Worm (Caenorhabditis elegans) whole organism, young adult: ENCODE data around the gene Y102A11A.1.

ENCODE experiments used
- B0035.1 ChIP-seq: sonication (generic microtip); optimal IDR thresholded peaks from 2 replicates; lab custom pipeline; 2016; ENCODE audit warnings: missing genetic modification characterization, mild to moderate bottlenecking, missing compliant biosample characterization, missing genotype, missing genetic modification reagents
- B0261.1 ChIP-seq: sonication (generic microtip); optimal IDR thresholded peaks from 2 replicates; lab custom pipeline; 2016; ENCODE audit warnings: mild to moderate bottlenecking, missing genetic modification characterization, moderate library complexity, missing compliant biosample characterization
- D2030.7 ChIP-seq: fragments of 200-800 bp; sonication (Bioruptor generic); IDR thresholded peaks from 2 replicates; pipeline ENCODE4 v1.3.6; 2022; ENCODE audit warnings: missing genetic modification reagents, missing genetic modification characterization, missing compliant biosample characterization
- F10E7.11 ChIP-seq: sonication (generic microtip); optimal IDR thresholded peaks from 2 replicates; lab custom pipeline; 2017; ENCODE audit warnings: mild to moderate bottlenecking, missing genetic modification characterization, moderate library complexity, missing compliant biosample characterization
- F22D6.2 ChIP-seq: sonication (generic microtip); optimal IDR thresholded peaks from 2 replicates; lab custom pipeline; 2016; ENCODE audit warnings: mild to moderate bottlenecking, missing genetic modification characterization, missing compliant biosample characterization
- F23B12.7 ChIP-seq: sonication (generic microtip); optimal IDR thresholded peaks from 2 replicates; lab custom pipeline; 2017; ENCODE audit warnings: missing genetic modification characterization, mild to moderate bottlenecking, missing compliant biosample characterization, antibody characterized with exemption, moderate library complexity; ENCODE audit not compliant: insufficient read depth
- F39B2.1 ChIP-seq: fragments of 200-800 bp; sonication (Bioruptor generic); IDR thresholded peaks from 2 replicates; pipeline ENCODE4 v1.3.6; 2022; ENCODE audit warnings: missing genetic modification reagents, missing genetic modification characterization, missing compliant biosample characterization
- F49E8.2 ChIP-seq: sonication (generic microtip); optimal IDR thresholded peaks from 3 replicates; lab custom pipeline; 2017; ENCODE audit warnings: missing genetic modification characterization, mild to moderate bottlenecking, missing compliant biosample characterization, antibody characterized with exemption, moderate library complexity; ENCODE audit not compliant: insufficient read depth
- T07F8.4 ChIP-seq: sonication (generic microtip); optimal IDR thresholded peaks from 2 replicates; lab custom pipeline; 2016; ENCODE audit warnings: mild to moderate bottlenecking, missing genetic modification characterization, moderate library complexity, missing compliant biosample characterization
- Y53G8AR.9 ChIP-seq: fragments of 200-800 bp; sonication (Bioruptor generic); conservative IDR thresholded peaks from 2 replicates; pipeline ENCODE4 v1.3.6; 2022; ENCODE audit warnings: missing genetic modification reagents, missing genetic modification characterization, missing compliant biosample characterization
- Y67H2A.10 ChIP-seq: fragments of 200-800 bp; sonication (Bioruptor generic); conservative IDR thresholded peaks from 2 replicates; pipeline ENCODE4 v1.3.6; 2022; ENCODE audit warnings: missing genetic modification reagents, missing genetic modification characterization, missing compliant biosample characterization
- ama-1 ChIP-seq, 3 experiments: fragments of 150-350 bp in 1 of 3; sonication (generic microtip) in 2 of 3; optimal IDR thresholded peaks; 2 replicates each; lab custom pipeline; 2014 to 2018; ENCODE audit warnings: missing biosample characterization in 2 of 3, missing genetic modification characterization in 2 of 3, missing genetic modification reagents in 2 of 3
- attf-3 ChIP-seq: fragments of 200-800 bp; sonication (Bioruptor generic); conservative IDR thresholded peaks from 2 replicates; pipeline ENCODE4 v1.3.6; 2022; ENCODE audit warnings: missing genetic modification reagents, missing genetic modification characterization, missing compliant biosample characterization
- bed-1 ChIP-seq: fragments of 200-800 bp; sonication (Bioruptor generic); IDR thresholded peaks from 2 replicates; pipeline ENCODE4 v1.3.6; 2022; ENCODE audit warnings: missing genetic modification reagents, missing genetic modification characterization, missing compliant biosample characterization
- ceh-58 ChIP-seq: fragments of 200-800 bp; sonication (Bioruptor generic); IDR thresholded peaks from 2 replicates; pipeline ENCODE4 v1.3.6; 2022; ENCODE audit warnings: missing genetic modification characterization, missing compliant biosample characterization
- dpl-1 ChIP-seq: fragments of 150-350 bp; optimal IDR thresholded peaks from 2 replicates; lab custom pipeline; 2014; ENCODE audit warnings: missing biosample characterization, missing genetic modification reagents, missing genetic modification characterization
- efl-1 ChIP-seq: fragments of 150-350 bp; optimal IDR thresholded peaks from 2 replicates; lab custom pipeline; 2014; ENCODE audit warnings: missing biosample characterization, missing genetic modification reagents, missing genetic modification characterization
- egl-18 ChIP-seq: fragments of 200-800 bp; sonication (Bioruptor generic); IDR thresholded peaks from 2 replicates; pipeline ENCODE4 v1.3.6; 2022; ENCODE audit warnings: missing genetic modification reagents, missing genetic modification characterization, missing compliant biosample characterization
- egrh-3 ChIP-seq: fragments of 200-800 bp; sonication (Bioruptor generic); IDR thresholded peaks from 2 replicates; pipeline ENCODE4 v1.3.6; 2022; ENCODE audit warnings: missing genetic modification reagents, missing genetic modification characterization, missing compliant biosample characterization
- fkh-3 ChIP-seq: sonication (generic microtip); optimal IDR thresholded peaks from 2 replicates; lab custom pipeline; 2016; ENCODE audit warnings: mild to moderate bottlenecking, missing genetic modification characterization, missing compliant biosample characterization
- gei-17 ChIP-seq: fragments of 200-800 bp; sonication (Bioruptor generic); optimal IDR thresholded peaks from 2 replicates; lab custom pipeline; 2018; ENCODE audit warnings: mild to moderate bottlenecking, missing genetic modification characterization, missing compliant biosample characterization
- lin-26 ChIP-seq: fragments of 200-800 bp; sonication (Bioruptor generic); IDR thresholded peaks from 2 replicates; pipeline ENCODE4 v1.3.6; 2022; ENCODE audit warnings: missing genetic modification reagents, missing genetic modification characterization, missing compliant biosample characterization
- lin-40 ChIP-seq: sonication (generic microtip); optimal IDR thresholded peaks from 2 replicates; lab custom pipeline; 2016; ENCODE audit warnings: missing genetic modification characterization, mild to moderate bottlenecking, missing compliant biosample characterization, missing genotype, missing genetic modification reagents
- madf-8 ChIP-seq: fragments of 200-800 bp; sonication (Bioruptor generic); conservative IDR thresholded peaks from 2 replicates; pipeline ENCODE4 v1.3.6; 2022; ENCODE audit warnings: missing genetic modification reagents, missing genetic modification characterization, missing compliant biosample characterization
- mcd-1 ChIP-seq: fragments of 200-800 bp; sonication (Bioruptor generic); IDR thresholded peaks from 2 replicates; pipeline ENCODE4 v1.3.6; 2022; ENCODE audit warnings: missing genetic modification reagents, missing genetic modification characterization, missing compliant biosample characterization
- mel-28 ChIP-seq: sonication (generic microtip); optimal IDR thresholded peaks from 2 replicates; lab custom pipeline; 2016; ENCODE audit warnings: borderline replicate concordance, mild to moderate bottlenecking, missing genetic modification characterization, missing compliant biosample characterization
- rpc-1 ChIP-seq, 2 experiments: fragments of 150-350 bp in 1 of 2; sonication (generic microtip) in 1 of 2; optimal IDR thresholded peaks; 2 replicates each; lab custom pipeline; 2014 to 2018; ENCODE audit warnings: missing biosample characterization in 1 of 2, missing genetic modification characterization in 1 of 2, missing genetic modification reagents in 1 of 2, missing genotype in 1 of 2
- sdz-38 ChIP-seq: sonication (generic microtip); optimal IDR thresholded peaks from 2 replicates; lab custom pipeline; 2016; ENCODE audit warnings: missing genotype, missing genetic modification characterization, missing compliant biosample characterization
- snpc-1.1 ChIP-seq: sonication (generic microtip); optimal IDR thresholded peaks from 2 replicates; lab custom pipeline; 2017; ENCODE audit warnings: missing genetic modification characterization, mild to moderate bottlenecking, missing compliant biosample characterization, antibody characterized with exemption, moderate library complexity, missing genotype, missing genetic modification reagents; ENCODE audit not compliant: insufficient read depth
- snpc-3.4 ChIP-seq: sonication (generic microtip); optimal IDR thresholded peaks from 2 replicates; lab custom pipeline; 2017; ENCODE audit warnings: missing genetic modification characterization, mild to moderate bottlenecking, missing compliant biosample characterization, antibody characterized with exemption, moderate library complexity, missing genotype, missing genetic modification reagents
- sptf-2 ChIP-seq: fragments of 200-800 bp; sonication (Bioruptor generic); optimal IDR thresholded peaks from 2 replicates; lab custom pipeline; 2018; ENCODE audit warnings: mild to moderate bottlenecking, missing genetic modification characterization, missing compliant biosample characterization
- xnd-1 ChIP-seq: sonication (generic microtip); optimal IDR thresholded peaks from 2 replicates; lab custom pipeline; 2016; ENCODE audit warnings: missing genotype, missing genetic modification reagents, missing genetic modification characterization, missing compliant biosample characterization
- zfh-2 ChIP-seq: fragments of 200-800 bp; sonication (Bioruptor generic); conservative IDR thresholded peaks from 2 replicates; pipeline ENCODE4 v1.3.6; 2022; ENCODE audit warnings: missing genetic modification reagents, missing genetic modification characterization, missing compliant biosample characterization
- ztf-18 ChIP-seq: sonication (generic microtip); optimal IDR thresholded peaks from 2 replicates; lab custom pipeline; 2016; ENCODE audit warnings: missing genotype, mild to moderate bottlenecking, missing genetic modification characterization, missing compliant biosample characterization
- ztf-22 ChIP-seq: fragments of 200-800 bp; sonication (Bioruptor generic); optimal IDR thresholded peaks from 2 replicates; lab custom pipeline; 2018; ENCODE audit warnings: mild to moderate bottlenecking, missing genetic modification characterization, moderate library complexity, missing compliant biosample characterization
- ztf-25 ChIP-seq: fragments of 200-800 bp; sonication (Bioruptor generic); IDR thresholded peaks from 2 replicates; pipeline ENCODE4 v1.3.6; 2022; ENCODE audit warnings: missing genetic modification reagents, missing genetic modification characterization, missing compliant biosample characterization
- ztf-28 ChIP-seq: fragments of 200-800 bp; sonication (Bioruptor generic); IDR thresholded peaks from 2 replicates; pipeline ENCODE4 v1.3.6; 2022; ENCODE audit warnings: missing genetic modification reagents, missing genetic modification characterization, missing compliant biosample characterization

Y102A11A.1 gene

ce11 chrX:2031414-2031813 lies 20.2 kb upstream of the Y102A11A.1 start, which contains the start of gene Y102A11A.5:
Y102A11A.5 (minus strand) TSS chrX:2031588.
- TF ChIP-seq lin-40 (tag; lab: Kevin White, UChicago) (no peak), fkh-3 (tag; lab: Kevin White, UChicago) (no peak), xnd-1 (tag; lab: Kevin White, UChicago) (no peak), zfh-2 (no peak), mcd-1 (no peak), gei-17 (GFP tag; lab: Kevin White, UChicago) (no peak), snpc-1.1 (tag; lab: Kevin White, UChicago) (no peak), Y67H2A.10 (GFP tag; lab: Robert Waterston, UW) (no peak), attf-3 (no peak), egl-18 (GFP tag; lab: Robert Waterston, UW) (no peak), ztf-25 (GFP tag; lab: Robert Waterston, UW) (no peak), F49E8.2 (no peak), mel-28 (tag; lab: Kevin White, UChicago) (no peak), lin-26 (no peak), T07F8.4 (no peak), madf-8 (GFP tag; lab: Robert Waterston, UW) (no peak), ztf-22 (GFP tag; lab: Kevin White, UChicago) (no peak)
- TF ChIP-seq, all 124 proteins: peak for 0

ce11 chrX:2035172-2035571 lies 16.5 kb upstream of the Y102A11A.1 start, which contains the start of gene ergi-1:
ergi-1 (minus strand) TSS chrX:2035272.
- no peak for TF ChIP-seq sptf-2 (GFP tag; lab: Kevin White, UChicago)
- no peak for TF ChIP-seq D2030.7 (GFP tag; lab: Robert Waterston, UW)
- no peak for TF ChIP-seq efl-1
- TF ChIP-seq B0035.1 (tag; lab: Kevin White, UChicago) = no peak
- no peak for TF ChIP-seq ama-1 (optimal IDR thresholded peaks at IDR 0.05; lab: Kevin White, UChicago)
- no peak for TF ChIP-seq ama-1 (GFP tag; optimal IDR thresholded peaks at IDR 0.05; lab: Kevin White, UChicago)
- TF ChIP-seq mcd-1 = no peak
- TF ChIP-seq B0261.1 (tag; lab: Kevin White, UChicago) = no peak
- no peak for TF ChIP-seq bed-1 (GFP tag; lab: Robert Waterston, UW)
- TF ChIP-seq ztf-18 (tag; lab: Kevin White, UChicago) = no peak
- no peak for TF ChIP-seq ceh-58 (GFP tag; lab: Robert Waterston, UW)
- TF ChIP-seq lin-40 (tag; lab: Kevin White, UChicago) = no peak
- no peak for TF ChIP-seq F22D6.2 (tag; lab: Kevin White, UChicago)
- TF ChIP-seq Y53G8AR.9 (GFP tag; lab: Robert Waterston, UW) = no peak
- TF ChIP-seq egrh-3 = no peak
- TF ChIP-seq snpc-3.4 (tag; lab: Kevin White, UChicago) = no peak
- no peak for TF ChIP-seq ztf-28 (GFP tag; lab: Robert Waterston, UW)

ce11 chrX:2039358-2039757 lies 12.3 kb upstream of the Y102A11A.1 start, which contains the start of gene smex-2:
smex-2 (minus strand) TSS chrX:2039458.
- TF ChIP-seq F39B2.1 (GFP tag; lab: Robert Waterston, UW) = no peak
- no peak for TF ChIP-seq dpl-1 (GFP tag; lab: Kevin White, UChicago)
- no peak for TF ChIP-seq F23B12.7 (tag; lab: Kevin White, UChicago)
- TF ChIP-seq rpc-1 (optimal IDR thresholded peaks at IDR 0.05; lab: Kevin White, UChicago) = no peak
- no peak for TF ChIP-seq rpc-1 (tag; optimal IDR thresholded peaks at IDR 0.05; lab: Kevin White, UChicago)
- TF ChIP-seq F10E7.11 (tag; lab: Kevin White, UChicago) = no peak
- TF ChIP-seq sdz-38 (tag; lab: Kevin White, UChicago) = no peak
